Fruit fly (Drosophila melanogaster) whole organism: ENCODE results near the gene CG4789.

Source experiments
- CG8478 ChIP-seq: fragments of >200 bp; optimal IDR thresholded peaks from 2 replicates; lab custom pipeline; 2018; ENCODE audit warnings: inconsistent platforms
- Dll ChIP-seq: fragments of >200 bp; optimal IDR thresholded peaks from 2 replicates; lab custom pipeline; 2017
- EcR ChIP-seq, 2 experiments: fragments of >200 bp; optimal IDR thresholded peaks; 2 replicates each; lab custom pipeline; 2017; ENCODE audit warnings: missing biosample characterization in 2 of 2, missing genetic modification characterization in 2 of 2, missing genetic modification reagents in 2 of 2
- psq ChIP-seq: fragments of >200 bp; optimal IDR thresholded peaks from 2 replicates; lab custom pipeline; 2017
- usp ChIP-seq: fragments of >200 bp; optimal IDR thresholded peaks from 2 replicates; lab custom pipeline; 2017; ENCODE audit warnings: missing biosample characterization, missing genetic modification characterization, mixed read lengths

- no peak for TF ChIP-seq CG8478
- TF ChIP-seq usp (GFP tag; lab: Kevin White, UChicago) = no peak
- no peak for TF ChIP-seq Dll
- no peak for TF ChIP-seq psq
- no peak for TF ChIP-seq EcR (GFP tag; optimal IDR thresholded peaks at IDR 0.05; lab: Kevin White, UChicago)
These were observed 19.9 kb downstream of the CG4789 start for dm6 chrX:16820665-16821064.
